Worm (Caenorhabditis elegans): ENCODE results near the gene ncap-1.

Gene ncap-1

ce11 chrII:2930499-2930898 is 11.4 kb upstream of the ncap-1 start, which contains the start of the genes irld-64 and irld-63:
irld-64 (minus strand) TSS chrII:2930599.
irld-63 (plus strand) TSS chrII:2930728.
- TF ChIP-seq alr-1 (tag; optimal IDR thresholded peaks at IDR 0.05) (no peak), lsy-2 (tag; optimal IDR thresholded peaks at IDR 0.05) (no peak), nhr-6 (tag; optimal IDR thresholded peaks at IDR 0.05) (no peak), lin-11 (tag; optimal IDR thresholded peaks at IDR 0.05) (no peak), nhr-23 (tag; optimal IDR thresholded peaks at IDR 0.05) (no peak), nhr-77 (tag; optimal IDR thresholded peaks at IDR 0.05) (no peak), R02D3.7 (tag; optimal IDR thresholded peaks at IDR 0.05) (no peak), egl-27 (tag; optimal IDR thresholded peaks at IDR 0.05) (no peak), fos-1 (tag; optimal IDR thresholded peaks at IDR 0.05) (no peak), elt-1 (tag; optimal IDR thresholded peaks at IDR 0.05) (no peak), mab-5 (tag; optimal IDR thresholded peaks at IDR 0.05) (no peak)

ce11 chrII:2929846-2930245 is 10.7 kb upstream of the ncap-1 start:
- TF ChIP-seq fos-1 (tag; optimal IDR thresholded peaks at IDR 0.05) (no peak), lin-11 (tag; optimal IDR thresholded peaks at IDR 0.05) (no peak), mdl-1 (tag; optimal IDR thresholded peaks at IDR 0.05) (no peak), F13H6.1 (tag; optimal IDR thresholded peaks at IDR 0.05) (no peak), ama-1 (optimal IDR thresholded peaks at IDR 0.05) (no peak), crh-2 (tag; optimal IDR thresholded peaks at IDR 0.05) (no peak), sma-9 (GFP tag; optimal IDR thresholded peaks at IDR 0.05) (no peak), sma-9 (tag; optimal IDR thresholded peaks at IDR 0.05) (no peak), dmd-4 (tag; optimal IDR thresholded peaks at IDR 0.05) (no peak), lin-39 (tag; optimal IDR thresholded peaks at IDR 0.05) (no peak), ceh-82 (tag; optimal IDR thresholded peaks at IDR 0.05) (no peak), blmp-1 (tag; optimal IDR thresholded peaks at IDR 0.05; ENCODE audit: insufficient read depth) (no peak), alr-1 (tag; optimal IDR thresholded peaks at IDR 0.05) (no peak), nhr-237 (tag; optimal IDR thresholded peaks at IDR 0.05) (no peak), nhr-23 (tag; optimal IDR thresholded peaks at IDR 0.05) (no peak)

DNA sequence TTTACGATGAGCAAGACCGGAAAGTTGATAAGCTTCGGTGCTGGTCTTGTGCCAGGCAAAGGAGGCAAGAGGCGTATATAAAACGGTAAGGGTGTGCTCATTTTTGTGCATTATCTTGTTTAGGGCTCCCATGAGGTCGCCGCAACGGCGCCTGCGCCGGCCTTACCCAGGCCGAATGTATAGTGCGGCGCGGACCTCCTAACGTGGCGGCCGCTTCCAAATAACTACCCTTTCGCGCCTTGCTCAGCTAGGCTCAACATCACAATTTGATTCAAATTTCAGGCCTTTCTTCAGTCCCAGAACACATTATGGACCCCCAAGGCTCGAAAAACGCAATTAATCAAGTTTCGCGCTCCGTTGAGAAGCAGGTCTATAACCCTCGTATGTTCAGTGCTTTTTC is 8.4 kb upstream of the ncap-1 start, which contains the start of the genes ZK355.3 and ZK355.8:
Gene ZK355.3, minus strand, starts transcription at position 101 of the 400 bp plus-strand sequence.
Gene ZK355.8, plus strand, starts transcription at position 272 of the 400 bp plus-strand sequence.
- TF ChIP-seq R02D3.7 (tag; optimal IDR thresholded peaks at IDR 0.05) (no peak), unc-39 (tag; optimal IDR thresholded peaks at IDR 0.05) (no peak), Y55F3AM.14 (GFP tag; optimal IDR thresholded peaks at IDR 0.05) (no peak)

DNA sequence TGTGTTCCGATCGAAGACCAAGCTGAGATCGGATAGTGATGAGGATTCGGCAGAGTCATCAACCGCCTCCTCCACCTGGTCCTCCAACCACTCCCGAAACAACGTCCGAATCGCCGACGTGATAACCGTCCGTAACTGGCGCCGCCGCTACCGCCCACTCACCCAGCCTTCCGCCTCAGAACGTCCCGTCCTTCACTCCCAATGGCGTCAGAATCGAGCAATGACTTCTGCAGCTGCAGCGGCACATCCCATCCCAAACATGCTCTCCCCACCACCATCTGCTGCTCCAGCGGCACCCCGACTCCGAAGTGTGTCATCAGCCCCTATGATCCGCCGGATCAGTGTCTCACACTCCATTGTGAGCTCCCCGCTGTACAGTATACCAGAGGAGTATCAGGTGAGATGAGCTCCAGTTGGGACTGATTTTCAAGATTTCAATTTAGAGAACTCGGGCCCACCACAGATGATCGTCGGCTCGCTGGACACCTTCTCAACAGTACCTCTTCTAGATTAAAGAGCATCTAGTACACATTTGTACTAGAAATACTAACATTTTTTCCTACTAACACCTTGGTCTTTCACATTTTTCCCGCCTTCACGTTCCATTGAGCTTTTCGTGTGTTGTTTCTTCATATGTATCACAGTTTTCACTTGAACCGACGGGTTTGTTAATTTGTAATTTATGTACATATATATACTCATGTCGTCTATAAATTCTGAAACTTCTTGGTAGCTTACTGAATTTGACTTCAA is 6.9 kb upstream of the ncap-1 start:
- TF ChIP-seq Y55F3AM.14 (GFP tag; optimal IDR thresholded peaks at IDR 0.05) (no peak), alr-1 (tag; optimal IDR thresholded peaks at IDR 0.05) (no peak), sma-3 (GFP tag; optimal IDR thresholded peaks at IDR 0.05) (no peak), nhr-237 (tag; optimal IDR thresholded peaks at IDR 0.05) (no peak), nhr-21 (tag; optimal IDR thresholded peaks at IDR 0.05) (no peak), nhr-23 (tag; optimal IDR thresholded peaks at IDR 0.05) (no peak), lsy-2 (tag; optimal IDR thresholded peaks at IDR 0.05) (no peak), skn-1 (tag; optimal IDR thresholded peaks at IDR 0.05) (no peak), crh-2 (tag; optimal IDR thresholded peaks at IDR 0.05) (no peak), unc-62 (GFP tag; optimal IDR thresholded peaks at IDR 0.05) (no peak), ztf-11 (tag; optimal IDR thresholded peaks at IDR 0.05) (no peak)

DNA sequence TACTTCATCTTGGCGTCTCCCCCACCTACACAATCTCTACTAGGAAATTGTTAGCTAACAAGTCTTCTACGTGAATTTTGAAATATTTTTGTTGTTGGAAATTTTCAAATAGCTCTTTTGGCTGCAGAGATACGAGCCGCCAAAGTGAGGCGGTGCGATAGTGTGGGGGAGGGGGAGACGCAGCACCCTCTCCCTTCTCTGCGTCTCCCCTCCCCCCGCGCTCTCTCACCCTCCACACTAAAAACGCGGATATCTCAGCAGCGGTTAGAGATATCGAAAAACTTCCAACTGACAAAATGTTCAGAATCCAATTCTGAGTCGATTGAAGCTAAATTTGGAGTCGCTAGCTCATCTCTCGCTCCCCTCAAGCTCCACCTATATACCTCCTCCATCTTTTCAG is 5.9 kb upstream of the ncap-1 start:
- TF ChIP-seq nhr-25 (tag; optimal IDR thresholded peaks at IDR 0.05): no peak
- TF ChIP-seq nhr-237 (tag; optimal IDR thresholded peaks at IDR 0.05): no peak
- no peak for TF ChIP-seq mab-5 (tag; optimal IDR thresholded peaks at IDR 0.05)
- TF ChIP-seq dmd-4 (tag; optimal IDR thresholded peaks at IDR 0.05): no peak
- TF ChIP-seq ceh-82 (tag; optimal IDR thresholded peaks at IDR 0.05): no peak
- no peak for TF ChIP-seq Y55F3AM.14 (GFP tag; optimal IDR thresholded peaks at IDR 0.05)
- TF ChIP-seq aly-2 (tag; optimal IDR thresholded peaks at IDR 0.05): no peak
- no peak for TF ChIP-seq elt-1 (tag; optimal IDR thresholded peaks at IDR 0.05)
- TF ChIP-seq elt-3 (tag; optimal IDR thresholded peaks at IDR 0.05): no peak
- TF ChIP-seq nhr-23 (tag; optimal IDR thresholded peaks at IDR 0.05): no peak
- no peak for TF ChIP-seq ama-1 (optimal IDR thresholded peaks at IDR 0.05)
- TF ChIP-seq lsy-2 (tag; optimal IDR thresholded peaks at IDR 0.05): no peak
- no peak for TF ChIP-seq snpc-4 (tag; optimal IDR thresholded peaks at IDR 0.05)
